Fruit fly (Drosophila melanogaster) whole organism, embryonic: ENCODE data around the gene CG32428.
A peak's percentile ranks its signal among the peaks of the same experiment; 100 is the strongest.

Experiments
- Blimp-1 ChIP-seq: fragments of 200-800 bp; sonication (Bioruptor generic); optimal IDR thresholded peaks from 3 replicates; lab custom pipeline; 2018; ENCODE audit warnings: missing biosample characterization, missing genetic modification characterization, mild to moderate bottlenecking, moderate library complexity, missing genetic modification reagents
- Bteb2 ChIP-seq: fragments of 200-800 bp; sonication (Bioruptor generic); optimal IDR thresholded peaks from 2 replicates; lab custom pipeline; 2016; ENCODE audit warnings: missing biosample characterization, missing genetic modification characterization
- Hand ChIP-seq: fragments of 200-800 bp; sonication (Bioruptor generic); optimal IDR thresholded peaks from 2 replicates; lab custom pipeline; 2017; ENCODE audit warnings: mild to moderate bottlenecking, missing biosample characterization, missing genetic modification reagents, missing genetic modification characterization

DNA sequence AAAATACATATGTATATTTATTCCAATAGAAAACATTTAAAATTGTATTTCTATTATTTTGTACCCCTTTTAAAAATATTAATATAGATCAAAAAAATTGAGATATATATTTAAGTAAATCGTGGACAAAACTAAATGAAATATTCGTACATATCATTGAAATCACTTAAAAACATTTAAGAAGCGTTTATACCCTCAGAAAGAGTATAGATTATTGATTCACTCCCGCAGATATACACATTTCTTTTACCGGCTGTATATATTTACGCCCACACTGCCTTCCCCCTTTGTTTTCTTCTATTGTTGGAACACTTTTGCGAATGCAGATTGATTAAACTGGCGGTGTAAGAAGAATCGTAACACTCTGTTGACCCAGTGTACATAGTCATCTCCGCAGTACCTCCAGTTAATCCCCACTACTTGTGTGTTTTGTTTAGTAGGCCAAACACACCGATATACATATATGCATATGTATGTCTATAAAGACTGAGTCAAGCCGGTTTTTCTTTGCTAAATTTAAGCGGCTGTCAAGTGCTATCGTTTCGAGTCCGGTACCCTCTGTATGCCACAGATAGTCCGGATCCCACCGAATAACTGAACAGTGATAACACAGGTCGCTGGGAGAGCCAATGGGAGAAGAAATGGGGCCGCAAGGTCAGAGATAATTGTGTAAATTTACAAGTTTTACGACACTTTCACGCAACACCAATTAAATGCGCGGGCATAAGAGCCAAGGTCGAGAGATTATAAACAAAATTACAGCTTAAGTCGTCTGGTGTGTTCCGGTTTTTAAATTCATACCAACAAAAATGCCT, 1.8 kb downstream of the CG32428 start:
- TF ChIP-seq Hand (no peak), Blimp-1 (GFP tag; lab: Kevin White, UChicago) (no peak), Bteb2 (GFP tag; lab: Kevin White, UChicago) (peak; percentile 13)
